Worm (Caenorhabditis elegans) whole organism, midembryonic: ENCODE measurements around the gene C36B7.2.

Source experiments
- cog-1 ChIP-seq: sonication (generic microtip); optimal IDR thresholded peaks from 2 replicates; lab custom pipeline; 2016; ENCODE audit warnings: missing genetic modification characterization, missing compliant biosample characterization
- flt-1 ChIP-seq: fragments of 200-800 bp; sonication (Bioruptor generic); IDR thresholded peaks from 2 replicates; pipeline ENCODE4 v1.3.6; 2022; ENCODE audit warnings: missing genetic modification characterization, missing compliant biosample characterization
- med-1 ChIP-seq: sonication (generic microtip); optimal IDR thresholded peaks from 2 replicates; lab custom pipeline; 2017; ENCODE audit warnings: missing genetic modification characterization, mild to moderate bottlenecking, missing compliant biosample characterization, antibody characterized with exemption, missing genetic modification reagents; ENCODE audit not compliant: insufficient read depth
- ztf-29 ChIP-seq: fragments of 200-800 bp; sonication (Bioruptor generic); IDR thresholded peaks from 2 replicates; pipeline ENCODE4 v1.3.6; 2022; ENCODE audit warnings: missing genetic modification reagents, missing genetic modification characterization, missing compliant biosample characterization

ce11 chrX:7076485-7076884, 29.7 kb upstream of the C36B7.2 start:
- no peak for TF ChIP-seq ztf-29
- no peak for TF ChIP-seq flt-1 (GFP tag; lab: Robert Waterston, UW)
- TF ChIP-seq med-1 (GFP tag; lab: Kevin White, UChicago), result no peak
- TF ChIP-seq cog-1 (tag; lab: Kevin White, UChicago), result no peak
